Fruit fly (Drosophila melanogaster) whole organism, embryonic: Measurements from ENCODE around the gene tobi.

Experiments used
- Antp ChIP-seq: fragments of 200-800 bp; sonication (Bioruptor generic); optimal IDR thresholded peaks from 3 replicates; lab custom pipeline; 2016; ENCODE audit warnings: missing biosample characterization, missing genetic modification characterization
- CG10366 ChIP-seq: fragments of 200-800 bp; sonication (Bioruptor generic); IDR thresholded peaks from 2 replicates; pipeline ENCODE4 v1.3.6; 2022; ENCODE audit warnings: missing biosample characterization, missing genetic modification characterization
- CG10543 ChIP-seq: fragments of 200-800 bp; sonication (Bioruptor generic); optimal IDR thresholded peaks from 3 replicates; lab custom pipeline; 2017; ENCODE audit warnings: missing biosample characterization, mild to moderate bottlenecking, missing genetic modification characterization, moderate library complexity
- CG11696 ChIP-seq: fragments of 200-800 bp; sonication (Bioruptor generic); IDR thresholded peaks from 2 replicates; pipeline ENCODE4 v1.3.6; 2022; ENCODE audit warnings: missing biosample characterization, missing genetic modification characterization
- CG12769 ChIP-seq: fragments of 200-800 bp; sonication (Bioruptor generic); optimal IDR thresholded peaks from 2 replicates; lab custom pipeline; 2019; ENCODE audit warnings: missing biosample characterization, mild to moderate bottlenecking, missing genetic modification characterization, moderate library complexity
- CG15269 ChIP-seq: fragments of 200-800 bp; sonication (Bioruptor generic); optimal IDR thresholded peaks from 2 replicates; lab custom pipeline; 2018; ENCODE audit warnings: missing biosample characterization, mild to moderate bottlenecking, missing genetic modification characterization, moderate library complexity
- CG15514 ChIP-seq: fragments of 200-800 bp; sonication (Bioruptor generic); optimal IDR thresholded peaks from 3 replicates; lab custom pipeline; 2017; ENCODE audit warnings: missing biosample characterization, missing genetic modification characterization, mild to moderate bottlenecking, moderate library complexity, missing genetic modification reagents
- CG15601 ChIP-seq: fragments of 200-800 bp; sonication (Bioruptor generic); optimal IDR thresholded peaks from 3 replicates; lab custom pipeline; 2019; ENCODE audit warnings: missing biosample characterization, mild to moderate bottlenecking, missing genetic modification characterization, moderate library complexity
- CG18599 ChIP-seq: fragments of 200-800 bp; sonication (Bioruptor generic); optimal IDR thresholded peaks from 3 replicates; lab custom pipeline; 2017; ENCODE audit warnings: missing biosample characterization, missing genetic modification characterization, mild to moderate bottlenecking, moderate library complexity, missing genetic modification reagents
- CG31441 ChIP-seq: fragments of 200-800 bp; sonication (Bioruptor generic); IDR thresholded peaks from 2 replicates; pipeline ENCODE4 v1.3.6; 2022; ENCODE audit warnings: missing biosample characterization, missing genetic modification characterization
- CG34376 ChIP-seq: fragments of 200-800 bp; sonication (Bioruptor generic); optimal IDR thresholded peaks from 2 replicates; lab custom pipeline; 2018; ENCODE audit warnings: missing biosample characterization, mild to moderate bottlenecking, missing genetic modification characterization
- CG34422 ChIP-seq: fragments of 200-800 bp; sonication (Bioruptor generic); IDR thresholded peaks from 3 replicates; pipeline ENCODE4 v1.3.6; 2022; ENCODE audit warnings: missing biosample characterization, missing genetic modification characterization
- CG8290 ChIP-seq, 3 experiments: fragments of 200-800 bp; sonication (Bioruptor generic); optimal IDR thresholded peaks; 2 replicates each; lab custom pipeline; 2016 to 2019; ENCODE audit warnings: missing biosample characterization in 3 of 3, missing genetic modification characterization in 3 of 3, mild to moderate bottlenecking in 2 of 3, moderate library complexity in 1 of 3
- CG8765 ChIP-seq: fragments of 200-800 bp; sonication (Bioruptor generic); IDR thresholded peaks from 2 replicates; pipeline ENCODE4 v1.3.6; 2022; ENCODE audit warnings: missing biosample characterization, missing genetic modification characterization
- Dbx ChIP-seq: fragments of 200-800 bp; sonication (Bioruptor generic); IDR thresholded peaks from 3 replicates; pipeline ENCODE4 v1.3.6; 2022; ENCODE audit warnings: missing biosample characterization, missing genetic modification characterization
- Drgx ChIP-seq: fragments of 200-800 bp; sonication (Bioruptor generic); IDR thresholded peaks from 2 replicates; pipeline ENCODE4 v1.3.6; 2022; ENCODE audit warnings: missing biosample characterization, missing genetic modification characterization
- Eip74EF ChIP-seq, 2 experiments: fragments of 200-800 bp in 1 of 2; fragments of >200 bp in 1 of 2; sonication (Bioruptor generic) in 1 of 2; optimal IDR thresholded peaks; 2 replicates each; lab custom pipeline; 2017 to 2019; ENCODE audit warnings: missing biosample characterization in 2 of 2, missing genetic modification characterization in 2 of 2, mild to moderate bottlenecking in 1 of 2, moderate library complexity in 1 of 2
- Ets65A ChIP-seq: fragments of 200-800 bp; sonication (Bioruptor generic); peaks from one replicate; lab custom pipeline; 2016; ENCODE audit warnings: missing biosample characterization, missing genetic modification characterization
- GATAe ChIP-seq: fragments of 200-800 bp; sonication (Bioruptor generic); conservative IDR thresholded peaks from 2 replicates; pipeline ENCODE4 v1.3.6; 2022; ENCODE audit warnings: missing biosample characterization, missing genetic modification characterization
- HHEX ChIP-seq: fragments of 200-800 bp; sonication (Bioruptor generic); optimal IDR thresholded peaks from 3 replicates; lab custom pipeline; 2017; ENCODE audit warnings: missing biosample characterization, mild to moderate bottlenecking, missing genetic modification characterization, missing genetic modification reagents
- Jarid2 ChIP-seq: fragments of 200-800 bp; sonication (Bioruptor generic); optimal IDR thresholded peaks from 3 replicates; lab custom pipeline; 2017; ENCODE audit warnings: mild to moderate bottlenecking, missing biosample characterization, missing genetic modification reagents, missing genetic modification characterization
- Nf-YC ChIP-seq: fragments of 200-800 bp; optimal IDR thresholded peaks from 3 replicates; lab custom pipeline; 2019; ENCODE audit warnings: missing biosample characterization, mild to moderate bottlenecking, missing genetic modification characterization, moderate library complexity
- Rfx ChIP-seq: fragments of 200-800 bp; sonication (Bioruptor generic); IDR thresholded peaks from 2 replicates; pipeline ENCODE4 v1.3.6; 2022; ENCODE audit warnings: missing biosample characterization, missing genetic modification characterization
- Six4 ChIP-seq: fragments of 200-800 bp; sonication (Bioruptor generic); optimal IDR thresholded peaks from 2 replicates; lab custom pipeline; 2016; ENCODE audit warnings: missing biosample characterization, missing genetic modification characterization
- chinmo ChIP-seq: fragments of 200-800 bp; sonication (Bioruptor generic); IDR thresholded peaks from 4 replicates; pipeline ENCODE4 v1.3.6; 2022; ENCODE audit warnings: missing biosample characterization, missing genetic modification characterization; ENCODE audit not compliant: partially characterized antibody
- ci ChIP-seq: fragments of 200-800 bp; sonication (Bioruptor generic); IDR thresholded peaks from 3 replicates; pipeline ENCODE4 v1.3.6; 2022; ENCODE audit warnings: missing biosample characterization, missing genetic modification characterization
- dmrt99B ChIP-seq: fragments of 200-800 bp; sonication (Bioruptor generic); optimal IDR thresholded peaks from 2 replicates; lab custom pipeline; 2018; ENCODE audit warnings: missing biosample characterization, mild to moderate bottlenecking, missing genetic modification characterization, moderate library complexity
- dysf ChIP-seq: fragments of 200-800 bp; sonication (Bioruptor generic); IDR thresholded peaks from 3 replicates; pipeline ENCODE4 v1.3.6; 2022; ENCODE audit warnings: missing biosample characterization, missing genetic modification characterization
- esg ChIP-seq: fragments of 200-800 bp; sonication (Bioruptor generic); conservative IDR thresholded peaks from 2 replicates; pipeline ENCODE4 v1.3.6; 2022; ENCODE audit warnings: missing biosample characterization, missing genetic modification characterization
- exex ChIP-seq: fragments of 200-800 bp; sonication (Bioruptor generic); optimal IDR thresholded peaks from 4 replicates; lab custom pipeline; 2018; ENCODE audit warnings: missing biosample characterization, mild to moderate bottlenecking, missing genetic modification characterization, moderate library complexity
- grn ChIP-seq: fragments of 200-800 bp; sonication (Bioruptor generic); optimal IDR thresholded peaks from 3 replicates; lab custom pipeline; 2017; ENCODE audit warnings: missing biosample characterization, missing genetic modification characterization
- gsb ChIP-seq: fragments of 200-800 bp; sonication (Bioruptor generic); IDR thresholded peaks from 2 replicates; pipeline ENCODE4 v1.3.6; 2022; ENCODE audit warnings: missing biosample characterization, missing genetic modification characterization
- lbe ChIP-seq: fragments of 200-800 bp; sonication (Bioruptor generic); optimal IDR thresholded peaks from 2 replicates; lab custom pipeline; 2016; ENCODE audit warnings: missing biosample characterization, mild to moderate bottlenecking, missing genetic modification characterization
- mirr ChIP-seq: fragments of 200-800 bp; sonication (Bioruptor generic); optimal IDR thresholded peaks from 3 replicates; lab custom pipeline; 2018; ENCODE audit warnings: missing biosample characterization, mild to moderate bottlenecking, missing genetic modification characterization
- nau ChIP-seq: fragments of 200-800 bp; sonication (Bioruptor generic); optimal IDR thresholded peaks from 3 replicates; lab custom pipeline; 2017; ENCODE audit warnings: missing biosample characterization, mild to moderate bottlenecking, missing genetic modification characterization, missing genetic modification reagents
- sug ChIP-seq: fragments of 200-800 bp; optimal IDR thresholded peaks from 2 replicates; lab custom pipeline; 2019; ENCODE audit warnings: missing biosample characterization, mild to moderate bottlenecking, missing genetic modification characterization, moderate library complexity
- zen2 ChIP-seq: fragments of 200-800 bp; sonication (Bioruptor generic); IDR thresholded peaks from 3 replicates; pipeline ENCODE4 v1.3.6; 2022; ENCODE audit warnings: missing biosample characterization, missing genetic modification characterization; ENCODE audit not compliant: partially characterized antibody

tobi gene

dm6 chr3R:25300575-25300974 lies 46.1 kb downstream of the tobi start, which contains the start of gene CG13659 (continued):
- TF ChIP-seq CG15601 (tag; lab: Kevin White, UChicago): no peak
- TF ChIP-seq chinmo: peak; percentile 57; the same call in 1 of the 4 replicates
- 0 out of 3 replicates have a peak, but pooled peaks have one; percentile 28 for TF ChIP-seq Dbx
- no peak for TF ChIP-seq gsb (GFP tag; lab: Robert Waterston, UW)
- no peak for TF ChIP-seq Eip74EF (GFP tag; optimal IDR thresholded peaks at IDR 0.05; lab: Kevin White, UChicago)
- no peak for TF ChIP-seq Nf-YC (tag; lab: Kevin White, UChicago)
- TF ChIP-seq CG15269 (tag; lab: Kevin White, UChicago): peak; percentile 41

- TF ChIP-seq CG8290 (GFP tag; optimal IDR thresholded peaks at IDR 0.05; lab: Kevin White, UChicago) (no peak), CG8290 (tag; optimal IDR thresholded peaks at IDR 0.05; lab: Kevin White, UChicago) (no peak), exex (peak; percentile 46)
- TF ChIP-seq, all 482 proteins: peak for 1
Measured at dm6 chr3R:25299507-25299964, 47.2 kb downstream of the tobi start, which contains the start of gene CG31288. Gene CG31288 (minus strand): TSS chr3R:25299557.

- TF ChIP-seq CG8765 (GFP tag; lab: Robert Waterston, UW) (no peak), exex (peak; percentile 4)
Measured at dm6 chr3R:25297678-25298077, 49.0 kb downstream of the tobi start, which contains the start of gene CG31097. Gene CG31097 (minus strand): TSS chr3R:25297778.

dm6 chr3R:25295320-25296020 lies 51.3 kb downstream of the tobi start, which contains the start of gene CG31102:
Gene CG31102 (minus strand): TSS chr3R:25295594.
- TF ChIP-seq lbe (GFP tag; lab: Kevin White, UChicago): peak; percentile 24
- TF ChIP-seq Antp: no peak
- TF ChIP-seq HHEX: no peak
- peak; percentile 58 for TF ChIP-seq Ets65A (GFP tag; lab: Kevin White, UChicago)
- TF ChIP-seq CG31441 (GFP tag; lab: Robert Waterston, UW): 0 out of 2 replicates have a peak, but pooled peaks have one; percentile 36
- 0 out of 2 replicates have a peak, but pooled peaks have one; percentile 29 for TF ChIP-seq GATAe (GFP tag; lab: Robert Waterston, UW)
- TF ChIP-seq CG11696: peak; percentile 53; the same call in 1 of the 2 replicates
- TF ChIP-seq Dbx: 0 out of 3 replicates have a peak, but pooled peaks have one; percentile 37
- 0 out of 3 replicates have a peak, but pooled peaks have one; percentile 18 for TF ChIP-seq CG34422
- 0 out of 2 replicates have a peak, but pooled peaks have one; percentile 12 for TF ChIP-seq Drgx (GFP tag; lab: Robert Waterston, UW)
- peak; percentile 85; the same call in 3 of the 4 replicates for TF ChIP-seq chinmo
- TF ChIP-seq ci (GFP tag; lab: Robert Waterston, UW): 0 out of 3 replicates have a peak, but pooled peaks have one; percentile 39
- peak; percentile 78 for TF ChIP-seq exex
- TF ChIP-seq CG18599: peak; percentile 13
- peak; percentile 74 for TF ChIP-seq grn (GFP tag; lab: Kevin White, UChicago)
- peak; percentile 28 for TF ChIP-seq mirr (GFP tag; lab: Kevin White, UChicago)
- TF ChIP-seq Jarid2 (GFP tag; lab: Kevin White, UChicago): peak; percentile 16
- no peak for TF ChIP-seq CG10366 (GFP tag; lab: Robert Waterston, UW)
- no peak for TF ChIP-seq CG15514 (GFP tag; lab: Kevin White, UChicago)
- peak; percentile 11 for TF ChIP-seq CG34376 (GFP tag; lab: Kevin White, UChicago)
- no peak for TF ChIP-seq nau (GFP tag; lab: Kevin White, UChicago)
- TF ChIP-seq Six4 (GFP tag; lab: Kevin White, UChicago): no peak
- peak; percentile 80 for TF ChIP-seq CG12769 (tag; lab: Kevin White, UChicago)
- peak; percentile 53 for TF ChIP-seq sug
- peak; percentile 32 for TF ChIP-seq CG10543 (GFP tag; lab: Kevin White, UChicago)
- 0 out of 3 replicates have a peak, but pooled peaks have one; percentile 21 for TF ChIP-seq dysf (GFP tag; lab: Robert Waterston, UW)
- TF ChIP-seq Rfx (GFP tag; lab: Robert Waterston, UW): 0 out of 2 replicates have a peak, but pooled peaks have one; percentile 12
- TF ChIP-seq esg (GFP tag; lab: Robert Waterston, UW): no peak
- 0 out of 3 replicates have a peak, but pooled peaks have one; percentile 39 for TF ChIP-seq zen2 (GFP tag; lab: Robert Waterston, UW)
- peak; percentile 1 for TF ChIP-seq dmrt99B (tag; lab: Kevin White, UChicago)
